Worm (Caenorhabditis elegans) whole organism, L4/young adult: Measurements from ENCODE around the gene swt-1.

Source experiments
- W03F9.2 ChIP-seq: fragments of 150-350 bp; optimal IDR thresholded peaks from 2 replicates; lab custom pipeline; 2014; ENCODE audit warnings: missing biosample characterization, missing genetic modification characterization
- dao-5 ChIP-seq: sonication (generic microtip); optimal IDR thresholded peaks from 2 replicates; lab custom pipeline; 2016; ENCODE audit warnings: missing genotype, missing genetic modification characterization, moderate library complexity, missing compliant biosample characterization
- him-1 ChIP-seq: sonication (generic microtip); optimal IDR thresholded peaks from 2 replicates; lab custom pipeline; 2016; ENCODE audit warnings: missing genotype, missing genetic modification reagents, missing genetic modification characterization, missing compliant biosample characterization

ce11 chrIV:296849-297248, 10.5 kb upstream of the swt-1 start:
- TF ChIP-seq him-1 (tag; lab: Kevin White, UChicago) (no peak), W03F9.2 (tag; lab: Kevin White, UChicago) (peak; percentile 27), dao-5 (no peak)
